Worm (Caenorhabditis elegans): Measurements from ENCODE around the gene F54D10.9.

F54D10.9 gene

ce11 chrII:3860826-3861225 is 28.5 kb upstream of the F54D10.9 start, which contains the start of gene oac-11:
Gene oac-11 (minus strand): TSS chrII:3860926.
- TF ChIP-seq dpl-1 (GFP tag; optimal IDR thresholded peaks at IDR 0.05) = no peak
- TF ChIP-seq F33H1.4 (GFP tag; IDR thresholded peaks at IDR 0.05) = no peak
- TF ChIP-seq attf-3 (GFP tag; conservative IDR thresholded peaks at IDR 0.05) = no peak
- no peak for TF ChIP-seq K11D2.4 (GFP tag; IDR thresholded peaks at IDR 0.05)
- TF ChIP-seq mel-28 (tag; optimal IDR thresholded peaks at IDR 0.05; ENCODE audit: borderline replicate concordance) = no peak
- TF ChIP-seq mcd-1 (GFP tag; IDR thresholded peaks at IDR 0.05) = no peak
- TF ChIP-seq lir-1 (GFP tag; conservative IDR thresholded peaks at IDR 0.05) = no peak
- no peak for TF ChIP-seq nhr-90 (tag; optimal IDR thresholded peaks at IDR 0.05)
- TF ChIP-seq ets-4 (GFP tag; optimal IDR thresholded peaks at IDR 0.05) = no peak
- no peak for TF ChIP-seq snpc-1.3 (tag; optimal IDR thresholded peaks at IDR 0.05; ENCODE audit: insufficient read depth)
- TF ChIP-seq mxl-1 (tag; optimal IDR thresholded peaks at IDR 0.05) = no peak
- TF ChIP-seq let-607 (tag; optimal IDR thresholded peaks at IDR 0.05) = no peak
- TF ChIP-seq B0336.3 (GFP tag; IDR thresholded peaks at IDR 0.05) = no peak
- no peak for TF ChIP-seq nfya-1 (tag; optimal IDR thresholded peaks at IDR 0.05; ENCODE audit: borderline replicate concordance, insufficient read depth)
- no peak for TF ChIP-seq fkh-3 (tag; optimal IDR thresholded peaks at IDR 0.05)
- no peak for TF ChIP-seq Y79H2A.3 (GFP tag; conservative IDR thresholded peaks at IDR 0.05)

DNA sequence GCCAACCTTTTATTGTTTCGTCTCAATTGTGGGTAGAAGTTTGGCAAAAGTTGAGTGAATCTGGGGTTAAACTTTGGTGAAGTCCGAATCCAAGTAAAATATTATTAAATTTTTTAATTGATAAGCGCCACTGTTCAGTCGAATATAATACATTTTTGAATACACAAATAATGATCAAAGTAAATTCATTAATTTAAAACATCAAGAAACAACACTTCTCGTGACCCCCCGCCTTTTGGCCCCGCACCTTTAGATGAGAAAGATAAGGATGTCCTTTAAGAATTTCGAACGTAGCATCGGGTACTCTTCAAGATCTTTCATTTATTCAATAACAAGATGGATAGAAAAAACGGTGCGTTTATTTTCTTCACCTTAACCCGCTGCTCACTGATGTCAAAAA is 20.4 kb upstream of the F54D10.9 start, which contains the start of gene nhr-257:
Gene nhr-257, plus strand, starts transcription at position 301 of the 400 bp plus-strand sequence.
- no peak for TF ChIP-seq F22D6.2 (tag; optimal IDR thresholded peaks at IDR 0.05)
- no peak for TF ChIP-seq sdz-38 (tag; optimal IDR thresholded peaks at IDR 0.05)
- no peak for TF ChIP-seq B0019.2 (GFP tag; conservative IDR thresholded peaks at IDR 0.05)
- TF ChIP-seq T07F8.4 (tag; optimal IDR thresholded peaks at IDR 0.05) = no peak
- TF ChIP-seq unc-62 (GFP tag; optimal IDR thresholded peaks at IDR 0.05) = no peak
- no peak for TF ChIP-seq bed-2 (GFP tag; IDR thresholded peaks at IDR 0.05)
- TF ChIP-seq ztf-3 (GFP tag; optimal IDR thresholded peaks at IDR 0.05) = no peak
- no peak for TF ChIP-seq bed-1 (GFP tag; IDR thresholded peaks at IDR 0.05)
- TF ChIP-seq lir-1 (GFP tag; conservative IDR thresholded peaks at IDR 0.05) = no peak
- TF ChIP-seq lin-54 (GFP tag; optimal IDR thresholded peaks at IDR 0.05) = no peak

DNA sequence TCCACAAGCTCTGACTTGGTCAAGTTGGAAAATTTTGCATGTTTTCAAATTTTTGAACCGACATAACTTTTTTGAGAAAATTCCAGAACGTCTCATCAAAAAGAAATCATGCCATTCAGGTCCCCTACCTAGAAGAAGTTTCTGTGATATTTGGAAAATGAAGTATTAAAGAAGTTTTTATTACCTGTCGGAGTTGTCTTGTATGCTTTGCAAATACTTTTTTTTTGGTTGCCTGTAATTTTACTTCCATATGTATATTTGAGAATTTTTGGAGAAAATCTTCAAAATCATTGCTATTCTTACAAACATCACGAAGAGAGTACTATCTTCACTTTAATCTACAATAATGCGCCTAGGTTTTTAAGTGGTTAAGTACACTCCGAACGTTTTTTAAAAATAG is 18.4 kb upstream of the F54D10.9 start, which contains the start of gene nhr-72:
Gene nhr-72, minus strand, starts transcription at position 101 of the 400 bp plus-strand sequence.
- TF ChIP-seq ztf-18 (tag; optimal IDR thresholded peaks at IDR 0.05) = no peak
- no peak for TF ChIP-seq nhr-27 (tag; optimal IDR thresholded peaks at IDR 0.05)
- TF ChIP-seq F57C9.4 (tag; optimal IDR thresholded peaks at IDR 0.05) = no peak
- TF ChIP-seq let-607 (tag; optimal IDR thresholded peaks at IDR 0.05) = no peak
- no peak for TF ChIP-seq chd-7 (tag; optimal IDR thresholded peaks at IDR 0.05)
- TF ChIP-seq bed-1 (GFP tag; IDR thresholded peaks at IDR 0.05) = no peak
- no peak for TF ChIP-seq attf-3 (GFP tag; conservative IDR thresholded peaks at IDR 0.05)
- no peak for TF ChIP-seq ekl-4 (GFP tag; IDR thresholded peaks at IDR 0.05)
- TF ChIP-seq sdz-38 (tag; optimal IDR thresholded peaks at IDR 0.05) = no peak
- no peak for TF ChIP-seq hlh-26 (GFP tag; conservative IDR thresholded peaks at IDR 0.05)
- no peak for TF ChIP-seq mel-28 (tag; optimal IDR thresholded peaks at IDR 0.05; ENCODE audit: borderline replicate concordance)
- no peak for TF ChIP-seq tbp1 (GFP tag; optimal IDR thresholded peaks at IDR 0.05)
- TF ChIP-seq F23B12.7 (tag; optimal IDR thresholded peaks at IDR 0.05; ENCODE audit: insufficient read depth) = no peak
- no peak for TF ChIP-seq madf-6 (GFP tag; IDR thresholded peaks at IDR 0.05)
- TF ChIP-seq tbx-9 (tag; optimal IDR thresholded peaks at IDR 0.05; ENCODE audit: borderline replicate concordance) = no peak
- TF ChIP-seq nhr-179 (tag; optimal IDR thresholded peaks at IDR 0.05) = no peak
- TF ChIP-seq die-1 (tag; optimal IDR thresholded peaks at IDR 0.05) = no peak
- no peak for TF ChIP-seq madf-8 (GFP tag; conservative IDR thresholded peaks at IDR 0.05)

All from whole organism, young adult.